Fruit fly (Drosophila melanogaster) whole organism, embryonic: ENCODE measurements around the gene DnaJ-H.

Source experiments
- Antp ChIP-seq: fragments of 200-800 bp; sonication (Bioruptor generic); optimal IDR thresholded peaks from 3 replicates; lab custom pipeline; 2016; ENCODE audit warnings: missing biosample characterization, missing genetic modification characterization
- Asciz ChIP-seq: fragments of 200-800 bp; sonication (Bioruptor generic); optimal IDR thresholded peaks from 2 replicates; lab custom pipeline; 2017; ENCODE audit warnings: missing biosample characterization, mild to moderate bottlenecking, missing genetic modification characterization, missing genetic modification reagents
- Awh ChIP-seq: fragments of 200-800 bp; sonication (Bioruptor generic); IDR thresholded peaks from 2 replicates; pipeline ENCODE4, ENCODE4 v1.3.6; 2022; ENCODE audit warnings: missing biosample characterization, missing genetic modification characterization
- CG10147 ChIP-seq: fragments of 200-800 bp; sonication (Bioruptor generic); optimal IDR thresholded peaks from 2 replicates; lab custom pipeline; 2019; ENCODE audit warnings: missing biosample characterization, mild to moderate bottlenecking, missing genetic modification characterization, moderate library complexity
- CG10462 ChIP-seq: fragments of 200-800 bp; sonication (Bioruptor generic); optimal IDR thresholded peaks from 2 replicates; lab custom pipeline; 2016; ENCODE audit warnings: missing biosample characterization, missing genetic modification characterization
- CG11247 ChIP-seq: fragments of 200-800 bp; sonication (Bioruptor generic); IDR thresholded peaks from 2 replicates; pipeline ENCODE4 v1.3.6; 2022; ENCODE audit warnings: missing biosample characterization, missing genetic modification characterization
- CG11456 ChIP-seq: fragments of 200-800 bp; sonication (Bioruptor generic); IDR thresholded peaks from 3 replicates; pipeline ENCODE4 v1.3.6; 2022; ENCODE audit warnings: missing biosample characterization, missing genetic modification characterization
- CG12155 ChIP-seq: fragments of 200-800 bp; sonication (Bioruptor generic); optimal IDR thresholded peaks from 3 replicates; lab custom pipeline; 2016; ENCODE audit warnings: missing biosample characterization, missing genetic modification characterization
- CG12659 ChIP-seq: fragments of 200-800 bp; sonication (Bioruptor generic); optimal IDR thresholded peaks from 3 replicates; lab custom pipeline; 2017; ENCODE audit warnings: mild to moderate bottlenecking, missing biosample characterization, missing genetic modification reagents, missing genetic modification characterization
- CG13894 ChIP-seq: fragments of 200-800 bp; sonication (Bioruptor generic); optimal IDR thresholded peaks from 3 replicates; lab custom pipeline; 2018; ENCODE audit warnings: missing biosample characterization, mild to moderate bottlenecking, missing genetic modification characterization, moderate library complexity
- CG14441 ChIP-seq: fragments of 200-800 bp; sonication (Bioruptor generic); IDR thresholded peaks from 2 replicates; pipeline ENCODE4 v1.3.6; 2022; ENCODE audit warnings: missing biosample characterization, missing genetic modification characterization
- CG14860 ChIP-seq: fragments of 200-800 bp; sonication (Bioruptor generic); IDR thresholded peaks from 3 replicates; pipeline ENCODE4 v1.3.6; 2022; ENCODE audit warnings: missing biosample characterization, missing genetic modification characterization; ENCODE audit not compliant: partially characterized antibody
- CG17912 ChIP-seq: fragments of 200-800 bp; sonication (Bioruptor generic); optimal IDR thresholded peaks from 2 replicates; lab custom pipeline; 2018; ENCODE audit warnings: missing biosample characterization, mild to moderate bottlenecking, missing genetic modification characterization
- CG2116 ChIP-seq: fragments of 200-800 bp; sonication (Bioruptor generic); optimal IDR thresholded peaks from 3 replicates; lab custom pipeline; 2018; ENCODE audit warnings: missing biosample characterization, mild to moderate bottlenecking, missing genetic modification characterization
- CG2129 ChIP-seq: fragments of 200-800 bp; sonication (Bioruptor generic); IDR thresholded peaks from 2 replicates; pipeline ENCODE4 v1.3.6; 2022; ENCODE audit warnings: missing biosample characterization, missing genetic modification characterization; ENCODE audit not compliant: partially characterized antibody
- CG2712 ChIP-seq: fragments of 200-800 bp; optimal IDR thresholded peaks from 3 replicates; lab custom pipeline; 2019; ENCODE audit warnings: missing biosample characterization, mild to moderate bottlenecking, missing genetic modification characterization, moderate library complexity
- CG32767 ChIP-seq: fragments of 200-800 bp; sonication (Bioruptor generic); IDR thresholded peaks from 2 replicates; pipeline ENCODE4 v1.3.6; 2022; ENCODE audit warnings: missing biosample characterization, missing genetic modification characterization
- CG3281 ChIP-seq: fragments of 200-800 bp; sonication (Bioruptor generic); optimal IDR thresholded peaks from 3 replicates; lab custom pipeline; 2017; ENCODE audit warnings: missing biosample characterization, mild to moderate bottlenecking, missing genetic modification characterization
- CG33213 ChIP-seq: fragments of 200-800 bp; sonication (Bioruptor generic); optimal IDR thresholded peaks from 3 replicates; lab custom pipeline; 2016; ENCODE audit warnings: missing biosample characterization, missing genetic modification characterization
- CG7786 ChIP-seq: fragments of 200-800 bp; sonication (Bioruptor generic); optimal IDR thresholded peaks from 2 replicates; lab custom pipeline; 2016; ENCODE audit warnings: missing biosample characterization, missing genetic modification characterization
- CG7928 ChIP-seq: fragments of 200-800 bp; sonication (Bioruptor generic); optimal IDR thresholded peaks from 2 replicates; lab custom pipeline; 2017; ENCODE audit warnings: missing biosample characterization, mild to moderate bottlenecking, missing genetic modification characterization
- CTCF ChIP-seq: fragments of 200-800 bp; sonication (Bioruptor generic); optimal IDR thresholded peaks from 2 replicates; lab custom pipeline; 2017; ENCODE audit warnings: missing biosample characterization, mild to moderate bottlenecking, missing genetic modification characterization, moderate library complexity
- CoRest ChIP-seq: fragments of 200-800 bp; sonication (Bioruptor generic); optimal IDR thresholded peaks from 3 replicates; lab custom pipeline; 2018; ENCODE audit warnings: missing biosample characterization, mild to moderate bottlenecking, missing genetic modification characterization, moderate library complexity
- CrebB ChIP-seq: fragments of 200-800 bp; sonication (Bioruptor generic); optimal IDR thresholded peaks from 3 replicates; lab custom pipeline; 2018; ENCODE audit warnings: missing biosample characterization, mild to moderate bottlenecking, missing genetic modification characterization
- Ets65A ChIP-seq: fragments of 200-800 bp; sonication (Bioruptor generic); peaks from one replicate; lab custom pipeline; 2016; ENCODE audit warnings: missing biosample characterization, missing genetic modification characterization
- Hey ChIP-seq: fragments of 200-800 bp; sonication (Bioruptor generic); optimal IDR thresholded peaks from 3 replicates; lab custom pipeline; 2018; ENCODE audit warnings: missing biosample characterization, mild to moderate bottlenecking, missing genetic modification characterization
- Hmx ChIP-seq: fragments of 200-800 bp; sonication (Bioruptor generic); optimal IDR thresholded peaks from 2 replicates; lab custom pipeline; 2016; ENCODE audit warnings: missing biosample characterization, missing genetic modification characterization
- MBD-R2 ChIP-seq: fragments of 200-800 bp; sonication (Bioruptor generic); IDR thresholded peaks from 2 replicates; pipeline ENCODE4 v1.3.6; 2022; ENCODE audit warnings: missing biosample characterization, missing genetic modification characterization
- Myb ChIP-seq: fragments of 200-800 bp; sonication (Bioruptor generic); optimal IDR thresholded peaks from 2 replicates; lab custom pipeline; 2016; ENCODE audit warnings: missing biosample characterization, missing genetic modification characterization
- NfI ChIP-seq: fragments of 200-800 bp; sonication (Bioruptor generic); optimal IDR thresholded peaks from 3 replicates; lab custom pipeline; 2018; ENCODE audit warnings: missing biosample characterization, mild to moderate bottlenecking, missing genetic modification characterization, moderate library complexity
- Sox102F ChIP-seq: fragments of 200-800 bp; sonication (Bioruptor generic); optimal IDR thresholded peaks from 2 replicates; lab custom pipeline; 2018; ENCODE audit warnings: missing biosample characterization, mild to moderate bottlenecking, missing genetic modification characterization, moderate library complexity
- Sry-β ChIP-seq: fragments of 200-800 bp; sonication (Bioruptor generic); optimal IDR thresholded peaks from 2 replicates; lab custom pipeline; 2018; ENCODE audit warnings: missing biosample characterization, mild to moderate bottlenecking, missing genetic modification characterization, moderate library complexity
- Stat92E ChIP-seq, 3 experiments: fragments of >200 bp in 2 of 3; fragments of 200-800 bp in 1 of 3; sonication (Bioruptor generic) in 1 of 3; optimal IDR thresholded peaks; 2 replicates each; lab custom pipeline; 2017 to 2019; ENCODE audit warnings: missing biosample characterization in 3 of 3, missing genetic modification characterization in 3 of 3, mild to moderate bottlenecking in 1 of 3, moderate library complexity in 1 of 3
- TFAM ChIP-seq: fragments of 200-800 bp; sonication (Bioruptor generic); optimal IDR thresholded peaks from 2 replicates; lab custom pipeline; 2017; ENCODE audit warnings: missing biosample characterization, missing genetic modification characterization, inconsistent platforms
- dmrt99B ChIP-seq: fragments of 200-800 bp; sonication (Bioruptor generic); optimal IDR thresholded peaks from 2 replicates; lab custom pipeline; 2018; ENCODE audit warnings: missing biosample characterization, mild to moderate bottlenecking, missing genetic modification characterization, moderate library complexity
- emc ChIP-seq: fragments of 200-800 bp; sonication (Bioruptor generic); optimal IDR thresholded peaks from 2 replicates; lab custom pipeline; 2016; ENCODE audit warnings: missing biosample characterization, missing genetic modification characterization
- ewg ChIP-seq: fragments of 200-800 bp; sonication (Bioruptor generic); optimal IDR thresholded peaks from 3 replicates; lab custom pipeline; 2017; ENCODE audit warnings: mild to moderate bottlenecking, missing biosample characterization, missing genetic modification reagents, missing genetic modification characterization
- gcm2 ChIP-seq: fragments of 200-800 bp; sonication (Bioruptor generic); optimal IDR thresholded peaks from 2 replicates; lab custom pipeline; 2016; ENCODE audit warnings: missing biosample characterization, missing genetic modification characterization
- grn ChIP-seq: fragments of 200-800 bp; sonication (Bioruptor generic); optimal IDR thresholded peaks from 3 replicates; lab custom pipeline; 2017; ENCODE audit warnings: missing biosample characterization, missing genetic modification characterization
- h ChIP-seq: fragments of >200 bp; optimal IDR thresholded peaks from 2 replicates; lab custom pipeline; 2017
- hb ChIP-seq: fragments of 200-800 bp; sonication (Bioruptor generic); IDR thresholded peaks from 3 replicates; pipeline ENCODE4 v1.3.6; 2022; ENCODE audit warnings: missing biosample characterization, missing genetic modification characterization; ENCODE audit not compliant: partially characterized antibody
- her ChIP-seq: fragments of 200-800 bp; sonication (Bioruptor generic); optimal IDR thresholded peaks from 2 replicates; lab custom pipeline; 2016; ENCODE audit warnings: missing biosample characterization, missing genetic modification characterization
- lbe ChIP-seq: fragments of 200-800 bp; sonication (Bioruptor generic); optimal IDR thresholded peaks from 2 replicates; lab custom pipeline; 2016; ENCODE audit warnings: missing biosample characterization, mild to moderate bottlenecking, missing genetic modification characterization
- prd ChIP-seq, 3 experiments: fragments of >200 bp in 2 of 3; fragments of 200-800 bp in 1 of 3; sonication (Bioruptor generic) in 1 of 3; optimal IDR thresholded peaks in 2 of 3; IDR thresholded peaks in 1 of 3; 2 replicates in 2 of 3; 3 replicates in 1 of 3; pipeline versions ENCODE4 v1.3.6 to Lab custom; 2017 to 2022; ENCODE audit warnings: missing biosample characterization in 1 of 3, missing genetic modification characterization in 1 of 3
- pzg ChIP-seq: fragments of 200-800 bp; sonication (Bioruptor generic); optimal IDR thresholded peaks from 3 replicates; lab custom pipeline; 2018; ENCODE audit warnings: missing biosample characterization, mild to moderate bottlenecking, missing genetic modification characterization, moderate library complexity
- ro ChIP-seq: fragments of 200-800 bp; sonication (Bioruptor generic); IDR thresholded peaks from 2 replicates; pipeline ENCODE4 v1.3.6; 2022; ENCODE audit warnings: missing biosample characterization, missing genetic modification characterization
- sens ChIP-seq: fragments of 200-800 bp; sonication (Bioruptor generic); peaks from one replicate; lab custom pipeline; 2016; ENCODE audit warnings: missing biosample characterization, missing genetic modification characterization
- slbo ChIP-seq: fragments of 200-800 bp; sonication (Bioruptor generic); IDR thresholded peaks from 2 replicates; pipeline ENCODE4 v1.3.6; 2022; ENCODE audit warnings: missing biosample characterization, missing genetic modification characterization
- sug ChIP-seq: fragments of 200-800 bp; optimal IDR thresholded peaks from 2 replicates; lab custom pipeline; 2019; ENCODE audit warnings: missing biosample characterization, mild to moderate bottlenecking, missing genetic modification characterization, moderate library complexity
- tap ChIP-seq: fragments of 200-800 bp; optimal IDR thresholded peaks from 3 replicates; lab custom pipeline; 2019; ENCODE audit warnings: missing biosample characterization, mild to moderate bottlenecking, missing genetic modification characterization, moderate library complexity
- vnd ChIP-seq: fragments of 200-800 bp; sonication (Bioruptor generic); IDR thresholded peaks from 3 replicates; pipeline ENCODE4 v1.3.6; 2022; ENCODE audit warnings: missing biosample characterization, missing genetic modification characterization; ENCODE audit not compliant: partially characterized antibody
- yki ChIP-seq: fragments of >200 bp; optimal IDR thresholded peaks from 3 replicates; lab custom pipeline; 2018

Gene DnaJ-H

dm6 chr2L:13191894-13192293 is 26.0 kb upstream of the DnaJ-H start, which contains the start of the genes CG16974 and Edem2 (continued):
- TF ChIP-seq her (GFP tag; lab: Kevin White, UChicago) (no peak), CG14441 (GFP tag; lab: Robert Waterston, UW) (peak; percentile 81), CG2116 (peak; percentile 74), dmrt99B (tag; lab: Kevin White, UChicago) (no peak), CG33213 (GFP tag; lab: Kevin White, UChicago) (no peak), emc (GFP tag; lab: Kevin White, UChicago) (no peak), tap (tag; lab: Kevin White, UChicago) (no peak), NfI (GFP tag; lab: Kevin White, UChicago) (no peak), CG2712 (tag; lab: Kevin White, UChicago) (no peak), yki (lab: Kevin White, UChicago) (no peak), TFAM (no peak), hb (GFP tag; lab: Robert Waterston, UW) (no peak), CG14860 (no peak), gcm2 (GFP tag; lab: Kevin White, UChicago) (no peak), ro (GFP tag; lab: Robert Waterston, UW) (no peak), lbe (GFP tag; lab: Kevin White, UChicago) (no peak), CG7928 (GFP tag; lab: Kevin White, UChicago) (no peak), grn (GFP tag; lab: Kevin White, UChicago) (no peak), sug (tag; lab: Kevin White, UChicago) (no peak), CrebB (tag; lab: Kevin White, UChicago) (peak; percentile 12), Stat92E (GFP tag; optimal IDR thresholded peaks at IDR 0.05; lab: Kevin White, UChicago) (no peak), CG32767 (GFP tag; lab: Robert Waterston, UW) (peak; percentile 71), CG17912 (GFP tag; lab: Kevin White, UChicago) (no peak), CG13894 (tag; lab: Kevin White, UChicago) (no peak), slbo (GFP tag; lab: Robert Waterston, UW) (peak; percentile 89), ewg (peak; percentile 54), Myb (GFP tag; lab: Kevin White, UChicago) (no peak), CG12155 (GFP tag; lab: Kevin White, UChicago) (peak; percentile 84), CG2129 (GFP tag; lab: Robert Waterston, UW) (no peak), CG10147 (GFP tag; lab: Kevin White, UChicago) (no peak), Sox102F (GFP tag; lab: Kevin White, UChicago) (no peak), Antp (GFP tag; lab: Kevin White, UChicago) (no peak), CTCF (no peak), h (lab: Kevin White, UChicago) (no peak), CoRest (tag; lab: Kevin White, UChicago) (no peak), Hmx (no peak), Awh (GFP tag; lab: Robert Waterston, UW) (peak; percentile 55), Sry-β (GFP tag; lab: Kevin White, UChicago) (peak; percentile 6), CG11247 (GFP tag; lab: Robert Waterston, UW) (peak; percentile 47; the same call in 1 of the 2 replicates), MBD-R2 (peak; percentile 75), pzg (peak; percentile 77), CG7786 (GFP tag; lab: Kevin White, UChicago) (no peak), CG10462 (GFP tag; lab: Kevin White, UChicago) (peak; percentile 30), CG3281 (GFP tag; lab: Kevin White, UChicago) (no peak), CG12659 (GFP tag; lab: Kevin White, UChicago) (peak; percentile 90), vnd (GFP tag; lab: Robert Waterston, UW) (no peak), Ets65A (GFP tag; lab: Kevin White, UChicago) (peak; percentile 91), Asciz (GFP tag; lab: Kevin White, UChicago) (no peak), prd (optimal IDR thresholded peaks at IDR 0.05; lab: Kevin White, UChicago) (no peak), prd (GFP tag; IDR thresholded peaks at IDR 0.05; lab: Robert Waterston, UW) (peak; percentile 90), CG11456 (GFP tag; lab: Robert Waterston, UW) (peak; percentile 84), sens (GFP tag; lab: Kevin White, UChicago) (no peak), Hey (no peak)
